Fruit fly (Drosophila melanogaster) whole organism, embryonic: ENCODE data around the gene Snup.

Source experiments
- Abd-B ChIP-seq: fragments of 200-800 bp; sonication (Bioruptor generic); optimal IDR thresholded peaks from 2 replicates; lab custom pipeline; 2018; ENCODE audit warnings: missing biosample characterization, mild to moderate bottlenecking, missing genetic modification characterization, moderate library complexity
- CG11247 ChIP-seq: fragments of 200-800 bp; sonication (Bioruptor generic); IDR thresholded peaks from 2 replicates; pipeline ENCODE4 v1.3.6; 2022; ENCODE audit warnings: missing biosample characterization, missing genetic modification characterization
- CG11695 ChIP-seq: fragments of 200-800 bp; sonication (Bioruptor generic); IDR thresholded peaks from 3 replicates; pipeline ENCODE4 v1.3.6; 2022; ENCODE audit warnings: missing biosample characterization, missing genetic modification characterization
- CG12155 ChIP-seq: fragments of 200-800 bp; sonication (Bioruptor generic); optimal IDR thresholded peaks from 3 replicates; lab custom pipeline; 2016; ENCODE audit warnings: missing biosample characterization, missing genetic modification characterization
- CG13894 ChIP-seq: fragments of 200-800 bp; sonication (Bioruptor generic); optimal IDR thresholded peaks from 3 replicates; lab custom pipeline; 2018; ENCODE audit warnings: missing biosample characterization, mild to moderate bottlenecking, missing genetic modification characterization, moderate library complexity
- CG1529 ChIP-seq: fragments of 200-800 bp; sonication (Bioruptor generic); optimal IDR thresholded peaks from 3 replicates; lab custom pipeline; 2018; ENCODE audit warnings: missing biosample characterization, missing genetic modification characterization
- CG17385 ChIP-seq: fragments of 200-800 bp; sonication (Bioruptor generic); optimal IDR thresholded peaks from 3 replicates; lab custom pipeline; 2018; ENCODE audit warnings: missing biosample characterization, mild to moderate bottlenecking, missing genetic modification characterization
- CG17568 ChIP-seq: fragments of 200-800 bp; sonication (Bioruptor generic); optimal IDR thresholded peaks from 2 replicates; lab custom pipeline; 2018; ENCODE audit warnings: missing biosample characterization, mild to moderate bottlenecking, missing genetic modification characterization, moderate library complexity
- CG1792 ChIP-seq: fragments of 200-800 bp; sonication (Bioruptor generic); optimal IDR thresholded peaks from 2 replicates; lab custom pipeline; 2016; ENCODE audit warnings: missing biosample characterization, missing genetic modification characterization
- CG18619 ChIP-seq: fragments of 200-800 bp; sonication (Bioruptor generic); optimal IDR thresholded peaks from 3 replicates; lab custom pipeline; 2017; ENCODE audit warnings: missing biosample characterization, mild to moderate bottlenecking, missing genetic modification characterization
- CG30431 ChIP-seq: fragments of 200-800 bp; sonication (Bioruptor generic); optimal IDR thresholded peaks from 2 replicates; lab custom pipeline; 2017; ENCODE audit warnings: missing biosample characterization, missing genetic modification characterization
- CG31365 ChIP-seq: fragments of 200-800 bp; sonication (Bioruptor generic); optimal IDR thresholded peaks from 2 replicates; lab custom pipeline; 2018; ENCODE audit warnings: missing biosample characterization, mild to moderate bottlenecking, missing genetic modification characterization
- CG33213 ChIP-seq: fragments of 200-800 bp; sonication (Bioruptor generic); optimal IDR thresholded peaks from 3 replicates; lab custom pipeline; 2016; ENCODE audit warnings: missing biosample characterization, missing genetic modification characterization
- CG3726 ChIP-seq: fragments of 200-800 bp; sonication (Bioruptor generic); IDR thresholded peaks from 3 replicates; pipeline ENCODE4, ENCODE4 v1.3.6; 2022; ENCODE audit warnings: missing biosample characterization, missing genetic modification characterization
- CG43689 ChIP-seq: fragments of 200-800 bp; sonication (Bioruptor generic); IDR thresholded peaks from 2 replicates; pipeline ENCODE4 v1.3.6; 2022; ENCODE audit warnings: missing biosample characterization, missing genetic modification characterization
- CG6765 ChIP-seq: fragments of 200-800 bp; sonication (Bioruptor generic); optimal IDR thresholded peaks from 3 replicates; lab custom pipeline; 2017; ENCODE audit warnings: missing biosample characterization, mild to moderate bottlenecking, missing genetic modification characterization
- CG6854 ChIP-seq: fragments of 200-800 bp; sonication (Bioruptor generic); optimal IDR thresholded peaks from 3 replicates; lab custom pipeline; 2017; ENCODE audit warnings: missing biosample characterization, mild to moderate bottlenecking, missing genetic modification characterization
- CG7745 ChIP-seq: fragments of 200-800 bp; sonication (Bioruptor generic); optimal IDR thresholded peaks from 2 replicates; lab custom pipeline; 2018; ENCODE audit warnings: missing biosample characterization, mild to moderate bottlenecking, missing genetic modification characterization, moderate library complexity
- CG7963 ChIP-seq: fragments of 200-800 bp; sonication (Bioruptor generic); IDR thresholded peaks from 3 replicates; pipeline ENCODE4 v1.3.6; 2022; ENCODE audit warnings: missing biosample characterization, missing genetic modification characterization; ENCODE audit not compliant: partially characterized antibody
- Camta ChIP-seq: fragments of 200-800 bp; sonication (Bioruptor generic); optimal IDR thresholded peaks from 2 replicates; lab custom pipeline; 2016; ENCODE audit warnings: missing biosample characterization, missing genetic modification characterization
- Chrac-16 ChIP-seq: fragments of 200-800 bp; sonication (Bioruptor generic); optimal IDR thresholded peaks from 3 replicates; lab custom pipeline; 2016; ENCODE audit warnings: missing biosample characterization, missing genetic modification characterization
- CkIIα-i1 ChIP-seq: fragments of 200-800 bp; sonication (Bioruptor generic); IDR thresholded peaks from 2 replicates; pipeline ENCODE4 v1.3.6; 2022; ENCODE audit warnings: missing biosample characterization, missing genetic modification characterization
- Dbx ChIP-seq: fragments of 200-800 bp; sonication (Bioruptor generic); IDR thresholded peaks from 3 replicates; pipeline ENCODE4 v1.3.6; 2022; ENCODE audit warnings: missing biosample characterization, missing genetic modification characterization
- Dref ChIP-seq: fragments of 200-800 bp; sonication (Bioruptor generic); IDR thresholded peaks from 2 replicates; pipeline ENCODE4 v1.3.6; 2022; ENCODE audit warnings: missing biosample characterization, missing genetic modification characterization
- E2f2 ChIP-seq: fragments of 200-800 bp; sonication (Bioruptor generic); IDR thresholded peaks from 2 replicates; pipeline ENCODE4 v1.3.6; 2022; ENCODE audit warnings: missing biosample characterization, missing genetic modification characterization
- Fer2 ChIP-seq: fragments of 200-800 bp; sonication (Bioruptor generic); optimal IDR thresholded peaks from 2 replicates; lab custom pipeline; 2018; ENCODE audit warnings: missing biosample characterization, mild to moderate bottlenecking, missing genetic modification characterization, moderate library complexity
- H2.0 ChIP-seq: fragments of 200-800 bp; sonication (Bioruptor generic); IDR thresholded peaks from 2 replicates; pipeline ENCODE4 v1.3.6; 2022; ENCODE audit warnings: missing biosample characterization, missing genetic modification characterization
- HLH4C ChIP-seq: fragments of 200-800 bp; sonication (Bioruptor generic); IDR thresholded peaks from 3 replicates; pipeline ENCODE4 v1.3.6; 2022; ENCODE audit warnings: missing biosample characterization, missing genetic modification characterization; ENCODE audit not compliant: partially characterized antibody
- NC2α ChIP-seq: fragments of 200-800 bp; sonication (Bioruptor generic); optimal IDR thresholded peaks from 2 replicates; lab custom pipeline; 2016; ENCODE audit warnings: missing biosample characterization, missing genetic modification characterization
- Nf-YA ChIP-seq: fragments of 200-800 bp; sonication (Bioruptor generic); IDR thresholded peaks from 2 replicates; pipeline ENCODE4 v1.3.6; 2022; ENCODE audit warnings: missing biosample characterization, missing genetic modification characterization
- Poxn ChIP-seq: fragments of 200-800 bp; sonication (Bioruptor generic); IDR thresholded peaks from 2 replicates; pipeline ENCODE4 v1.3.6; 2022; ENCODE audit warnings: missing biosample characterization, missing genetic modification characterization
- Rfx ChIP-seq: fragments of 200-800 bp; sonication (Bioruptor generic); IDR thresholded peaks from 2 replicates; pipeline ENCODE4 v1.3.6; 2022; ENCODE audit warnings: missing biosample characterization, missing genetic modification characterization
- Rx ChIP-seq: fragments of 200-800 bp; sonication (Bioruptor generic); IDR thresholded peaks from 2 replicates; pipeline ENCODE4 v1.3.6; 2022; ENCODE audit warnings: missing biosample characterization, missing genetic modification characterization
- Scr ChIP-seq: fragments of 200-800 bp; sonication (Bioruptor generic); IDR thresholded peaks from 2 replicates; pipeline ENCODE4 v1.3.6; 2022; ENCODE audit warnings: missing biosample characterization, missing genetic modification characterization; ENCODE audit not compliant: partially characterized antibody
- Xrp1 ChIP-seq: fragments of 200-800 bp; sonication (Bioruptor generic); IDR thresholded peaks from 2 replicates; pipeline ENCODE4 v1.3.6; 2022; ENCODE audit warnings: missing biosample characterization, missing genetic modification characterization
- ci ChIP-seq: fragments of 200-800 bp; sonication (Bioruptor generic); IDR thresholded peaks from 3 replicates; pipeline ENCODE4 v1.3.6; 2022; ENCODE audit warnings: missing biosample characterization, missing genetic modification characterization
- croc ChIP-seq: fragments of 200-800 bp; sonication (Bioruptor generic); conservative IDR thresholded peaks from 3 replicates; pipeline ENCODE4 v1.3.6; 2022; ENCODE audit warnings: missing biosample characterization, missing genetic modification characterization
- crol ChIP-seq: fragments of 200-800 bp; sonication (Bioruptor generic); IDR thresholded peaks from 2 replicates; pipeline ENCODE4 v1.3.6; 2022; ENCODE audit warnings: missing biosample characterization, missing genetic modification characterization
- danr ChIP-seq: fragments of 200-800 bp; sonication (Bioruptor generic); IDR thresholded peaks from 2 replicates; pipeline ENCODE4 v1.3.6; 2022; ENCODE audit warnings: missing biosample characterization, missing genetic modification characterization
- dm ChIP-seq: fragments of 200-800 bp; sonication (Bioruptor generic); optimal IDR thresholded peaks from 3 replicates; lab custom pipeline; 2016; ENCODE audit warnings: missing biosample characterization, missing genetic modification characterization
- eyg ChIP-seq: fragments of 200-800 bp; sonication (Bioruptor generic); optimal IDR thresholded peaks from 3 replicates; lab custom pipeline; 2016; ENCODE audit warnings: missing biosample characterization, missing genetic modification characterization
- gro ChIP-seq: fragments of 200-800 bp; sonication (Bioruptor generic); optimal IDR thresholded peaks from 2 replicates; lab custom pipeline; 2016; ENCODE audit warnings: missing biosample characterization, missing genetic modification characterization
- ham ChIP-seq: fragments of 200-800 bp; sonication (Bioruptor generic); IDR thresholded peaks from 2 replicates; pipeline ENCODE4 v1.3.6; 2022; ENCODE audit warnings: missing biosample characterization, missing genetic modification characterization
- mam ChIP-seq: fragments of 200-800 bp; sonication (Bioruptor generic); optimal IDR thresholded peaks from 3 replicates; lab custom pipeline; 2016; ENCODE audit warnings: missing biosample characterization, missing genetic modification characterization
- prd ChIP-seq, 3 experiments: fragments of >200 bp in 2 of 3; fragments of 200-800 bp in 1 of 3; sonication (Bioruptor generic) in 1 of 3; optimal IDR thresholded peaks in 2 of 3; IDR thresholded peaks in 1 of 3; 2 replicates in 2 of 3; 3 replicates in 1 of 3; pipeline versions ENCODE4 v1.3.6 to Lab custom; 2017 to 2022; ENCODE audit warnings: missing biosample characterization in 1 of 3, missing genetic modification characterization in 1 of 3
- pros ChIP-seq: fragments of 200-800 bp; sonication (Bioruptor generic); optimal IDR thresholded peaks from 3 replicates; lab custom pipeline; 2019; ENCODE audit warnings: missing biosample characterization, mild to moderate bottlenecking, missing genetic modification characterization, moderate library complexity
- run ChIP-seq: fragments of 200-800 bp; sonication (Bioruptor generic); optimal IDR thresholded peaks from 3 replicates; lab custom pipeline; 2018; ENCODE audit warnings: missing biosample characterization, mild to moderate bottlenecking, missing genetic modification characterization
- sd ChIP-seq: fragments of 200-800 bp; sonication (Bioruptor generic); optimal IDR thresholded peaks from 3 replicates; lab custom pipeline; 2018; ENCODE audit warnings: missing biosample characterization, mild to moderate bottlenecking, missing genetic modification characterization, moderate library complexity
- slbo ChIP-seq: fragments of 200-800 bp; sonication (Bioruptor generic); IDR thresholded peaks from 2 replicates; pipeline ENCODE4 v1.3.6; 2022; ENCODE audit warnings: missing biosample characterization, missing genetic modification characterization
- ssp ChIP-seq: fragments of 200-800 bp; sonication (Bioruptor generic); IDR thresholded peaks from 2 replicates; pipeline ENCODE4 v1.3.6; 2022; ENCODE audit warnings: missing biosample characterization, missing genetic modification characterization
- stc ChIP-seq: fragments of 200-800 bp; sonication (Bioruptor generic); IDR thresholded peaks from 2 replicates; pipeline ENCODE4 v1.3.6; 2022; ENCODE audit warnings: missing biosample characterization, missing genetic modification characterization
- tap ChIP-seq: fragments of 200-800 bp; optimal IDR thresholded peaks from 3 replicates; lab custom pipeline; 2019; ENCODE audit warnings: missing biosample characterization, mild to moderate bottlenecking, missing genetic modification characterization, moderate library complexity

Snup gene

dm6 chr3L:2651800-2652199 lies at the start of gene Snup, which contains the start of the genes ProRS-m and CG42304 (continued):
- no peak for TF ChIP-seq CG17568 (GFP tag; lab: Kevin White, UChicago)
- TF ChIP-seq dm (GFP tag; lab: Kevin White, UChicago), result no peak
- no peak for TF ChIP-seq CG1529 (GFP tag; lab: Kevin White, UChicago)
- no peak for TF ChIP-seq ci (GFP tag; lab: Robert Waterston, UW)
- peak; percentile 90 for TF ChIP-seq sd (tag; lab: Kevin White, UChicago)
- TF ChIP-seq Scr (GFP tag; lab: Robert Waterston, UW), result no peak
- no peak for TF ChIP-seq pros (GFP tag; lab: Kevin White, UChicago)
- no peak for TF ChIP-seq CG3726 (GFP tag; lab: Robert Waterston, UW)
- no peak for TF ChIP-seq CG31365 (tag; lab: Kevin White, UChicago)
- TF ChIP-seq Chrac-16 (GFP tag; lab: Kevin White, UChicago), result peak; percentile 5
- TF ChIP-seq Rx (GFP tag; lab: Robert Waterston, UW), result no peak
- TF ChIP-seq Nf-YA (GFP tag; lab: Robert Waterston, UW), result peak; percentile 42; the same call in 1 of the 2 replicates
- no peak for TF ChIP-seq prd (optimal IDR thresholded peaks at IDR 0.05; lab: Kevin White, UChicago)
- TF ChIP-seq prd (GFP tag; IDR thresholded peaks at IDR 0.05; lab: Robert Waterston, UW), result peak; percentile 82
- peak; percentile 37; the same call in 1 of the 2 replicates for TF ChIP-seq H2.0
- peak; percentile 47; the same call in 1 of the 2 replicates for TF ChIP-seq Rfx
- no peak for TF ChIP-seq CG1792
- no peak for TF ChIP-seq CG17385 (GFP tag; lab: Kevin White, UChicago)
- TF ChIP-seq run (tag; lab: Kevin White, UChicago), result no peak
- TF ChIP-seq danr (GFP tag; lab: Robert Waterston, UW), result no peak; the same call in 1 of the 2 replicates
- TF ChIP-seq eyg (GFP tag; lab: Kevin White, UChicago), result no peak
- peak; percentile 60 for TF ChIP-seq Abd-B (GFP tag; lab: Kevin White, UChicago)
- TF ChIP-seq CG11695 (GFP tag; lab: Robert Waterston, UW), result peak; percentile 50; the same call in 1 of the 3 replicates
- TF ChIP-seq E2f2, result peak; percentile 57
- no peak for TF ChIP-seq NC2α
- TF ChIP-seq Xrp1 (GFP tag; lab: Robert Waterston, UW), result peak; percentile 71; the same call in 1 of the 2 replicates
- no peak for TF ChIP-seq CG18619 (GFP tag; lab: Kevin White, UChicago)
- no peak for TF ChIP-seq HLH4C (GFP tag; lab: Robert Waterston, UW)
- TF ChIP-seq CG12155, result no peak
- no peak for TF ChIP-seq Poxn (GFP tag; lab: Robert Waterston, UW)
- no peak for TF ChIP-seq crol (GFP tag; lab: Robert Waterston, UW)
- no peak for TF ChIP-seq tap (tag; lab: Kevin White, UChicago)
- TF ChIP-seq CG13894 (tag; lab: Kevin White, UChicago), result no peak
- TF ChIP-seq CG33213 (GFP tag; lab: Kevin White, UChicago), result no peak
- TF ChIP-seq CG43689, result peak; percentile 42; the same call in 1 of the 2 replicates
- peak; percentile 77 for TF ChIP-seq ssp (GFP tag; lab: Robert Waterston, UW)
- TF ChIP-seq Fer2 (tag; lab: Kevin White, UChicago), result no peak
- no peak for TF ChIP-seq CG7963 (GFP tag; lab: Robert Waterston, UW)
- TF ChIP-seq CG11247, result no peak
- no peak for TF ChIP-seq CG6765
- TF ChIP-seq mam (GFP tag; lab: Kevin White, UChicago), result no peak
- TF ChIP-seq gro (GFP tag; lab: Kevin White, UChicago), result no peak
- no peak for TF ChIP-seq CkIIα-i1 (GFP tag; lab: Robert Waterston, UW)
- TF ChIP-seq Camta, result no peak
- TF ChIP-seq slbo, result peak; percentile 83
- peak; percentile 12; the same call in 1 of the 3 replicates for TF ChIP-seq Dbx (GFP tag; lab: Robert Waterston, UW)
- TF ChIP-seq CG6854, result no peak
- no peak for TF ChIP-seq CG7745
- no peak for TF ChIP-seq Dref (GFP tag; lab: Robert Waterston, UW)
- TF ChIP-seq croc (GFP tag; lab: Robert Waterston, UW), result no peak; the same call in 2 of the 3 replicates
- no peak for TF ChIP-seq CG30431
- peak; percentile 67 for TF ChIP-seq stc (GFP tag; lab: Robert Waterston, UW)
- TF ChIP-seq ham (GFP tag; lab: Robert Waterston, UW), result no peak
